Fruit fly (Drosophila melanogaster) ovary, adult (tissue): ENCODE measurements around the gene CG43350.

Experiments
- CG17801 ChIP-seq: fragments of 200-800 bp; optimal IDR thresholded peaks from 2 replicates; lab custom pipeline; 2019; ENCODE audit warnings: missing biosample characterization, mild to moderate bottlenecking, missing genetic modification characterization, moderate library complexity; ENCODE audit not compliant: partially characterized antibody

Gene CG43350

dm6 chr2L:9397888-9398287 is 48.5 kb downstream of the CG43350 start, which contains the start of gene CG4438:
Gene CG4438, minus strand, starts transcription at chr2L:9397988.
- TF ChIP-seq CG17801 (GFP tag; lab: Kevin White, UChicago) = no peak
